Worm (Caenorhabditis elegans) whole organism, midembryonic: ENCODE results near the gene twk-11.

Experiments
- T22C8.4 ChIP-seq: fragments of 200-800 bp; sonication (Bioruptor generic); IDR thresholded peaks from 2 replicates; pipeline ENCODE4 v1.3.6; 2022; ENCODE audit warnings: missing genetic modification characterization, missing compliant biosample characterization
- cog-1 ChIP-seq: sonication (generic microtip); optimal IDR thresholded peaks from 2 replicates; lab custom pipeline; 2016; ENCODE audit warnings: missing genetic modification characterization, missing compliant biosample characterization
- flt-1 ChIP-seq: fragments of 200-800 bp; sonication (Bioruptor generic); IDR thresholded peaks from 2 replicates; pipeline ENCODE4 v1.3.6; 2022; ENCODE audit warnings: missing genetic modification characterization, missing compliant biosample characterization
- klf-2 ChIP-seq: fragments of 200-800 bp; sonication (Bioruptor generic); conservative IDR thresholded peaks from 2 replicates; pipeline ENCODE4 v1.3.6; 2022; ENCODE audit warnings: missing genetic modification reagents, missing genetic modification characterization, missing compliant biosample characterization
- med-1 ChIP-seq: sonication (generic microtip); optimal IDR thresholded peaks from 2 replicates; lab custom pipeline; 2017; ENCODE audit warnings: missing genetic modification characterization, mild to moderate bottlenecking, missing compliant biosample characterization, antibody characterized with exemption, missing genetic modification reagents; ENCODE audit not compliant: insufficient read depth
- ref-1 ChIP-seq: fragments of 200-800 bp; sonication (Bioruptor generic); conservative IDR thresholded peaks from 2 replicates; pipeline ENCODE4 v1.3.6; 2022; ENCODE audit warnings: missing genetic modification reagents, missing genetic modification characterization, missing compliant biosample characterization
- tab-1 ChIP-seq: fragments of 200-800 bp; sonication (Bioruptor generic); IDR thresholded peaks from 2 replicates; pipeline ENCODE4 v1.3.6; 2022; ENCODE audit warnings: missing genetic modification characterization, missing compliant biosample characterization
- ztf-23 ChIP-seq: fragments of 200-800 bp; sonication (Bioruptor generic); IDR thresholded peaks from 2 replicates; pipeline ENCODE4 v1.3.6; 2022; ENCODE audit warnings: missing genetic modification reagents, missing genetic modification characterization, missing compliant biosample characterization
- ztf-29 ChIP-seq: fragments of 200-800 bp; sonication (Bioruptor generic); IDR thresholded peaks from 2 replicates; pipeline ENCODE4 v1.3.6; 2022; ENCODE audit warnings: missing genetic modification reagents, missing genetic modification characterization, missing compliant biosample characterization

twk-11 gene

ce11 chrV:6985943-6986342 is 50.4 kb downstream of the twk-11 start, which contains the start of gene nhr-163:
TSS of gene nhr-163 (minus strand) at chrV:6986043.
- TF ChIP-seq cog-1 (tag; lab: Kevin White, UChicago), result no peak
- TF ChIP-seq T22C8.4, result no peak
- no peak for TF ChIP-seq ztf-23
- no peak for TF ChIP-seq klf-2 (GFP tag; lab: Robert Waterston, UW)
- no peak for TF ChIP-seq flt-1
- no peak for TF ChIP-seq tab-1 (GFP tag; lab: Robert Waterston, UW)
- TF ChIP-seq med-1 (GFP tag; lab: Kevin White, UChicago), result no peak
- TF ChIP-seq ref-1 (GFP tag; lab: Robert Waterston, UW), result no peak
- TF ChIP-seq ztf-29 (GFP tag; lab: Robert Waterston, UW), result no peak

- TF ChIP-seq T22C8.4 (no peak), med-1 (GFP tag; lab: Kevin White, UChicago) (no peak), flt-1 (no peak), cog-1 (tag; lab: Kevin White, UChicago) (no peak), ref-1 (GFP tag; lab: Robert Waterston, UW) (no peak), klf-2 (GFP tag; lab: Robert Waterston, UW) (no peak), ztf-29 (GFP tag; lab: Robert Waterston, UW) (no peak), ztf-23 (no peak), tab-1 (GFP tag; lab: Robert Waterston, UW) (no peak)
Observed at ce11 chrV:6982813-6983212, 53.6 kb downstream of the twk-11 start, which contains the start of gene nhr-161. TSS of gene nhr-161 (minus strand) at chrV:6982913.

- TF ChIP-seq med-1 (GFP tag; lab: Kevin White, UChicago) (no peak), ztf-23 (no peak), cog-1 (tag; lab: Kevin White, UChicago) (no peak), klf-2 (GFP tag; lab: Robert Waterston, UW) (no peak), flt-1 (no peak), ztf-29 (GFP tag; lab: Robert Waterston, UW) (no peak)
Observed at ce11 chrV:6979019-6979418, 57.4 kb downstream of the twk-11 start, which contains the start of gene sre-12. TSS of gene sre-12 (minus strand) at chrV:6979119.
